Fruit fly (Drosophila melanogaster) whole organism, wandering third instar larva: ENCODE results near the gene MEP-1.

ENCODE experiments used
- CG32264 ChIP-seq: fragments of 200-800 bp; sonication (Bioruptor generic); optimal IDR thresholded peaks from 2 replicates; lab custom pipeline; 2016; ENCODE audit warnings: missing biosample characterization, missing genetic modification characterization
- Dfd ChIP-seq: fragments of >200 bp; optimal IDR thresholded peaks from 2 replicates; lab custom pipeline; 2017; ENCODE audit warnings: missing biosample characterization, missing genetic modification characterization
- Hr78 ChIP-seq: fragments of >200 bp; optimal IDR thresholded peaks from 2 replicates; lab custom pipeline; 2017; ENCODE audit warnings: missing biosample characterization, missing genetic modification characterization
- OdsH ChIP-seq: fragments of 200-800 bp; sonication (Bioruptor generic); optimal IDR thresholded peaks from 2 replicates; lab custom pipeline; 2016; ENCODE audit warnings: missing biosample characterization, mild to moderate bottlenecking, missing genetic modification characterization
- h ChIP-seq: fragments of 200-800 bp; sonication (Bioruptor generic); optimal IDR thresholded peaks from 3 replicates; lab custom pipeline; 2016; ENCODE audit warnings: missing biosample characterization, mild to moderate bottlenecking, missing genetic modification characterization
- tai ChIP-seq: sonication (Bioruptor generic); optimal IDR thresholded peaks from 2 replicates; lab custom pipeline; 2016; ENCODE audit warnings: missing biosample characterization, missing genetic modification characterization

- no peak for TF ChIP-seq OdsH (GFP tag; lab: Kevin White, UChicago)
- no peak for TF ChIP-seq Dfd
- no peak for TF ChIP-seq Hr78 (GFP tag; lab: Kevin White, UChicago)
- TF ChIP-seq h = no peak
- TF ChIP-seq CG32264 (GFP tag; lab: Kevin White, UChicago) = no peak
- no peak for TF ChIP-seq tai (GFP tag; lab: Kevin White, UChicago)
These were observed 31.4 kb upstream of the MEP-1 start, which contains the start of gene CG16986 for dm6 chr3L:2600144-2600543.
